Fruit fly (Drosophila melanogaster) whole organism, wandering third instar larva: Measurements from ENCODE around the gene CG6959.
A peak's percentile ranks its signal among the peaks of the same experiment; 100 is the strongest.

Experiments
- Abd-B ChIP-seq: fragments of >200 bp; optimal IDR thresholded peaks from 2 replicates; lab custom pipeline; 2017; ENCODE audit warnings: missing biosample characterization, missing genetic modification characterization
- CG32264 ChIP-seq: fragments of 200-800 bp; sonication (Bioruptor generic); optimal IDR thresholded peaks from 2 replicates; lab custom pipeline; 2016; ENCODE audit warnings: missing biosample characterization, missing genetic modification characterization
- CG9705 ChIP-seq: fragments of 200-800 bp; sonication (Bioruptor generic); optimal IDR thresholded peaks from 2 replicates; lab custom pipeline; 2018; ENCODE audit warnings: missing biosample characterization, mild to moderate bottlenecking, missing genetic modification characterization
- CrebA ChIP-seq: fragments of 200-800 bp; sonication (Bioruptor generic); optimal IDR thresholded peaks from 2 replicates; lab custom pipeline; 2016; ENCODE audit warnings: missing biosample characterization, mild to moderate bottlenecking, missing genetic modification characterization, borderline replicate concordance
- Dfd ChIP-seq: fragments of >200 bp; optimal IDR thresholded peaks from 2 replicates; lab custom pipeline; 2017; ENCODE audit warnings: missing biosample characterization, missing genetic modification characterization
- Dif ChIP-seq: fragments of 200-275, 200-300 bp; sonication (Bioruptor generic); optimal IDR thresholded peaks from 2 replicates; lab custom pipeline; 2018; ENCODE audit warnings: missing biosample characterization, missing genetic modification characterization; ENCODE audit not compliant: partially characterized antibody
- GATAd ChIP-seq: sonication (Bioruptor generic); optimal IDR thresholded peaks from 2 replicates; lab custom pipeline; 2016; ENCODE audit warnings: missing biosample characterization, missing genetic modification characterization
- HLH106 ChIP-seq: fragments of 200-800 bp; optimal IDR thresholded peaks from 3 replicates; lab custom pipeline; 2019; ENCODE audit warnings: missing biosample characterization, mild to moderate bottlenecking, missing genetic modification characterization, moderate library complexity
- Hnf4 ChIP-seq: fragments of 200-800 bp; sonication (Bioruptor generic); optimal IDR thresholded peaks from 2 replicates; lab custom pipeline; 2016; ENCODE audit warnings: missing biosample characterization, mild to moderate bottlenecking, missing genetic modification characterization
- Hr78 ChIP-seq: fragments of >200 bp; optimal IDR thresholded peaks from 2 replicates; lab custom pipeline; 2017; ENCODE audit warnings: missing biosample characterization, missing genetic modification characterization
- Hr83 ChIP-seq: fragments of 200-300 bp; sonication (Bioruptor generic); optimal IDR thresholded peaks from 2 replicates; lab custom pipeline; 2016; ENCODE audit warnings: missing biosample characterization, mild to moderate bottlenecking, missing genetic modification characterization, moderate library complexity; ENCODE audit not compliant: poor library complexity, severe bottlenecking
- Jra ChIP-seq: sonication (Bioruptor generic); optimal IDR thresholded peaks from 2 replicates; lab custom pipeline; 2016; ENCODE audit warnings: missing biosample characterization, missing genetic modification characterization
- Mio ChIP-seq: sonication (Bioruptor generic); optimal IDR thresholded peaks from 2 replicates; lab custom pipeline; 2016; ENCODE audit warnings: missing biosample characterization, missing genetic modification characterization
- Myc ChIP-seq: fragments of >200 bp; optimal IDR thresholded peaks from 2 replicates; lab custom pipeline; 2017
- N ChIP-seq: fragments of >200 bp; optimal IDR thresholded peaks from 2 replicates; lab custom pipeline; 2018; ENCODE audit warnings: missing biosample characterization, missing external identifiers, missing genetic modification characterization
- OdsH ChIP-seq: fragments of 200-800 bp; sonication (Bioruptor generic); optimal IDR thresholded peaks from 2 replicates; lab custom pipeline; 2016; ENCODE audit warnings: missing biosample characterization, mild to moderate bottlenecking, missing genetic modification characterization
- Rel ChIP-seq, 2 experiments: fragments of 200-800 bp; sonication (Bioruptor generic) in 1 of 2; optimal IDR thresholded peaks; 2 replicates in 1 of 2; 3 replicates in 1 of 2; lab custom pipeline; 2016 to 2019; ENCODE audit warnings: mild to moderate bottlenecking in 2 of 2, missing biosample characterization in 2 of 2, missing genetic modification characterization in 2 of 2, moderate library complexity in 1 of 2
- Sp1 ChIP-seq: fragments of 200-800 bp; sonication (Bioruptor generic); optimal IDR thresholded peaks from 3 replicates; lab custom pipeline; 2019; ENCODE audit warnings: missing biosample characterization, mild to moderate bottlenecking, missing genetic modification characterization, moderate library complexity
- Vsx2 ChIP-seq: fragments of 200-300, 225-300 bp; sonication (Bioruptor generic); optimal IDR thresholded peaks from 2 replicates; lab custom pipeline; 2018; ENCODE audit warnings: missing biosample characterization, missing genetic modification characterization; ENCODE audit not compliant: partially characterized antibody
- br ChIP-seq: fragments of 200-800 bp; sonication (Bioruptor generic); optimal IDR thresholded peaks from 2 replicates; lab custom pipeline; 2016; ENCODE audit warnings: missing biosample characterization, missing genetic modification characterization
- brk ChIP-seq: fragments of 200-800 bp; sonication (Bioruptor generic); optimal IDR thresholded peaks from 2 replicates; lab custom pipeline; 2016; ENCODE audit warnings: missing biosample characterization, mild to moderate bottlenecking, missing genetic modification characterization
- dl ChIP-seq, 2 experiments: fragments of 175-275, 200-275 bp in 1 of 2; fragments of 200-275 bp in 1 of 2; sonication (Bioruptor generic); optimal IDR thresholded peaks; lab custom pipeline; 2018; ENCODE audit warnings: mild to moderate bottlenecking in 2 of 2, missing biosample characterization in 2 of 2, missing genetic modification characterization in 2 of 2, moderate library complexity in 2 of 2; ENCODE audit not compliant: partially characterized antibody in 2 of 2, insufficient read depth in 1 of 2
- dmrt93B ChIP-seq: fragments of 200-800 bp; sonication (Bioruptor generic); optimal IDR thresholded peaks from 2 replicates; lab custom pipeline; 2018; ENCODE audit warnings: missing biosample characterization, mild to moderate bottlenecking, missing genetic modification characterization
- dsf ChIP-seq: sonication (Bioruptor generic); optimal IDR thresholded peaks from 2 replicates; lab custom pipeline; 2016; ENCODE audit warnings: missing biosample characterization, missing genetic modification characterization, borderline replicate concordance
- ey ChIP-seq: fragments of 200-800 bp; sonication (Bioruptor generic); optimal IDR thresholded peaks from 2 replicates; lab custom pipeline; 2016; ENCODE audit warnings: missing biosample characterization, missing genetic modification characterization
- foxo ChIP-seq, 2 experiments: fragments of 200-800 bp; sonication (Bioruptor generic); optimal IDR thresholded peaks; 2 replicates in 1 of 2; 3 replicates in 1 of 2; lab custom pipeline; 2016 to 2017; ENCODE audit warnings: missing biosample characterization in 2 of 2, missing genetic modification characterization in 2 of 2
- fru ChIP-seq: fragments of 200-800 bp; sonication (Bioruptor generic); optimal IDR thresholded peaks from 3 replicates; lab custom pipeline; 2016; ENCODE audit warnings: missing biosample characterization, mild to moderate bottlenecking, missing genetic modification characterization
- h ChIP-seq: fragments of 200-800 bp; sonication (Bioruptor generic); optimal IDR thresholded peaks from 3 replicates; lab custom pipeline; 2016; ENCODE audit warnings: missing biosample characterization, mild to moderate bottlenecking, missing genetic modification characterization
- jim ChIP-seq: fragments of 175-275, 200-325 bp; sonication (Bioruptor generic); optimal IDR thresholded peaks from 2 replicates; lab custom pipeline; 2016; ENCODE audit warnings: missing biosample characterization, mild to moderate bottlenecking, missing genetic modification characterization
- lola ChIP-seq: fragments of >200 bp; optimal IDR thresholded peaks from 2 replicates; lab custom pipeline; 2017; ENCODE audit warnings: missing biosample characterization, missing genetic modification characterization
- pan ChIP-seq: fragments of >200 bp; optimal IDR thresholded peaks from 2 replicates; lab custom pipeline; 2017
- psq ChIP-seq: fragments of 200-800 bp; sonication (Bioruptor generic); optimal IDR thresholded peaks from 3 replicates; lab custom pipeline; 2017; ENCODE audit warnings: missing biosample characterization, mild to moderate bottlenecking, missing genetic modification characterization, moderate library complexity
- rgr ChIP-seq: fragments of 200-800 bp; sonication (Bioruptor generic); optimal IDR thresholded peaks from 3 replicates; lab custom pipeline; 2016; ENCODE audit warnings: missing biosample characterization, mild to moderate bottlenecking, missing genetic modification characterization
- sage ChIP-seq: fragments of 200-800 bp; sonication (Bioruptor generic); optimal IDR thresholded peaks from 2 replicates; lab custom pipeline; 2016; ENCODE audit warnings: missing biosample characterization, mild to moderate bottlenecking, missing genetic modification characterization
- sv ChIP-seq: fragments of 200-800 bp; sonication (Bioruptor generic); optimal IDR thresholded peaks from 3 replicates; lab custom pipeline; 2016; ENCODE audit warnings: missing biosample characterization, missing genetic modification characterization
- tai ChIP-seq: sonication (Bioruptor generic); optimal IDR thresholded peaks from 2 replicates; lab custom pipeline; 2016; ENCODE audit warnings: missing biosample characterization, missing genetic modification characterization
- usp ChIP-seq: fragments of >200 bp; optimal IDR thresholded peaks from 2 replicates; lab custom pipeline; 2017; ENCODE audit warnings: missing biosample characterization, missing genetic modification characterization
- woc ChIP-seq: sonication (Bioruptor generic); optimal IDR thresholded peaks from 2 replicates; lab custom pipeline; 2016; ENCODE audit warnings: missing biosample characterization, mild to moderate bottlenecking, missing genetic modification characterization

CG6959 gene

DNA sequence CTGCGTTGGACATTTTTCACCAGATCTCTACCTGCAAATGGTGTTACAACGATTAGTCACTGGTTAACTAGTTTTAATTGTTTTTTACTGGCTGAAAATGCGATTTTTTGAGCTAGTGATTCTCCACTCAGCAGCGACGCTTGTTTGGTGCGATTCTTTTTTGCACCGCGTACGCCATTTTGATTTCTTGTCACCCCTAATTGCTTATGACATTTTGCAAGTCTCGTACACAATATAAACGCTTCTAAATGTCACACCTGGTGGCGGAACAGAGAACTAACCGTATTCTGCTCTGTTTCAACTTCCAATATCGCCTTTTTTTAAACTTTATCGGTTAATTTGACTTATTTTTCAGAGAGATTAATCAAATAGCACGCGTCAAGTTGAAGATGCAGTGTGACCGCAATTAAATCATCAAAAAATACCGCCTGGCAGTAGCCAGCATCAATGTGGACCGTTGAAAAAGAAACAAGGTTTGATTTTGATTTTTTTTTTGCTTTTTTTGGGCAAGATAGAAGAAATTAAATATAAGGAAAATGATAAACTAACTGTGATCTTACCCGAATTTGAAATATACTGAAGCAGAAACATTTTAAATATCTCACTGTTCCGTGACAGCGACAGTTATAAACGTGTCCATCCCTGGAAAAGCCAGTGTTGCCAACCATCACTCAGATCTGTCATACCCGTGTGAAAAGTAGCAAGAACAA lies 50.2 kb downstream of the CG6959 start, which contains the start of the genes COX5A and glo:
Gene COX5A (plus strand): TSS at position 430 of the 710 bp plus-strand sequence.
Gene glo (minus strand): TSS at position 491 of the 710 bp plus-strand sequence.
- TF ChIP-seq Hr83 (GFP tag; lab: Kevin White, UChicago) (peak; percentile 72), sv (GFP tag; lab: Kevin White, UChicago) (peak; percentile 76), dl (GFP tag; optimal IDR thresholded peaks at IDR 0.05; lab: Kevin White, UChicago; ENCODE audit: insufficient read depth in 1 of 2, partially characterized antibody in 2 of 2) (no peak), ey (GFP tag; lab: Kevin White, UChicago) (peak; percentile 75), lola (GFP tag; lab: Kevin White, UChicago) (no peak), GATAd (GFP tag; lab: Kevin White, UChicago) (no peak), Vsx2 (GFP tag; lab: Kevin White, UChicago) (no peak), Dif (GFP tag; lab: Kevin White, UChicago) (no peak), OdsH (peak; percentile 41), pan (no peak), Abd-B (GFP tag; lab: Kevin White, UChicago) (no peak), foxo (GFP tag; optimal IDR thresholded peaks at IDR 0.05; lab: Kevin White, UChicago) (peak in 1 of 2 experiments; percentile 80), usp (no peak), CrebA (no peak), CG9705 (GFP tag; lab: Kevin White, UChicago) (peak; percentile 36), brk (peak; percentile 57), Myc (lab: Kevin White, UChicago) (peak; percentile 77), Rel (GFP tag; optimal IDR thresholded peaks at IDR 0.05; lab: Kevin White, UChicago) (no peak), Rel (tag; optimal IDR thresholded peaks at IDR 0.05; lab: Kevin White, UChicago) (no peak), HLH106 (tag; lab: Kevin White, UChicago) (peak; percentile 57), rgr (peak; percentile 74), CG32264 (GFP tag; lab: Kevin White, UChicago) (peak; percentile 20), Hnf4 (peak; percentile 86), fru (GFP tag; lab: Kevin White, UChicago) (peak; percentile 62), sage (GFP tag; lab: Kevin White, UChicago) (no peak), N (GFP tag; lab: Kevin White, UChicago) (no peak), psq (peak; percentile 43), br (GFP tag; lab: Kevin White, UChicago) (peak; percentile 53), Jra (GFP tag; lab: Kevin White, UChicago) (peak; percentile 61), Mio (GFP tag; lab: Kevin White, UChicago) (no peak), woc (peak; percentile 81), tai (no peak), dmrt93B (GFP tag; lab: Kevin White, UChicago) (no peak), jim (peak; percentile 24), dsf (GFP tag; lab: Kevin White, UChicago) (peak; percentile 41), h (GFP tag; lab: Kevin White, UChicago) (peak; percentile 77), Dfd (GFP tag; lab: Kevin White, UChicago) (no peak), Hr78 (GFP tag; lab: Kevin White, UChicago) (no peak), Sp1 (GFP tag; lab: Kevin White, UChicago) (peak; percentile 47)

DNA sequence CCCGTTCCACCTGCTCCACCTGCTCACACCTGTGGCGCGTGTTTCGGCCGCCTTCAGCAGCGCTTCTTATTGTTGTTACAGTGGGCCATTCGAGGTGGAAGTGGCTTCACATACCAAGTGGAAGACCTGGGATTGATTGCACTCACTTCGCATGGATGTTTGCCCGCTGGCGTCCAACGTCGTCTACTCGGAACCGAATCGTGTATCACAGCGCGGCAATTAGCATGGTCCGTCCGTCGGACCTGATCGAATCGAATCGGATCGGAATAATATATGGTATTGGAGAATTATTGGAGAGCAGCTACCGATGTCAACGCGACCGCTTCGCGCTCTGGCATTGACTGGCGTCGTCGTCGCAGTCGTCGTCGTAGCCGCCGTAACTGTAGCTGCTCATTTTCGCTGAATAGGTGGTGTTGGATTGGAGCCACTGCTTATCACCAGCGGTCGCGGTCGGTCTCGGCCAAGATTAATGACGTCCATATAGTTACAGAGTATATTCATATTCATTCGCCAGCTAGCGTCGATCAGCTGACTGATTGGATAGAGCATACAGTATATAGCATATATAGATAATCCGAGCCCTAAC lies 56.3 kb downstream of the CG6959 start, which contains the start of gene ClC-a:
Gene ClC-a (minus strand): TSS at position 327 of the 586 bp plus-strand sequence.
- TF ChIP-seq sage (GFP tag; lab: Kevin White, UChicago), result no peak
- no peak for TF ChIP-seq Dfd (GFP tag; lab: Kevin White, UChicago)
- TF ChIP-seq br (GFP tag; lab: Kevin White, UChicago), result peak; percentile 26
- TF ChIP-seq fru (GFP tag; lab: Kevin White, UChicago), result peak; percentile 36
- no peak for TF ChIP-seq Hnf4
- TF ChIP-seq usp, result no peak
- TF ChIP-seq Sp1 (GFP tag; lab: Kevin White, UChicago), result no peak
- TF ChIP-seq Abd-B (GFP tag; lab: Kevin White, UChicago), result no peak
- TF ChIP-seq Rel (GFP tag; optimal IDR thresholded peaks at IDR 0.05; lab: Kevin White, UChicago), result peak; percentile 4
- TF ChIP-seq Rel (tag; optimal IDR thresholded peaks at IDR 0.05; lab: Kevin White, UChicago), result no peak
- no peak for TF ChIP-seq Hr78 (GFP tag; lab: Kevin White, UChicago)
- TF ChIP-seq foxo (GFP tag; optimal IDR thresholded peaks at IDR 0.05; lab: Kevin White, UChicago), result no peak
- TF ChIP-seq rgr, result peak; percentile 10
- peak; percentile 13 for TF ChIP-seq OdsH
- TF ChIP-seq Hr83 (GFP tag; lab: Kevin White, UChicago), result peak; percentile 16
- no peak for TF ChIP-seq dsf (GFP tag; lab: Kevin White, UChicago)
- no peak for TF ChIP-seq CrebA
- TF ChIP-seq GATAd (GFP tag; lab: Kevin White, UChicago), result no peak
- TF ChIP-seq HLH106 (tag; lab: Kevin White, UChicago), result peak; percentile 7
- peak; percentile 81 for TF ChIP-seq h (GFP tag; lab: Kevin White, UChicago)
- TF ChIP-seq Mio (GFP tag; lab: Kevin White, UChicago), result no peak
- TF ChIP-seq Myc (lab: Kevin White, UChicago), result no peak
- no peak for TF ChIP-seq ey (GFP tag; lab: Kevin White, UChicago)
- no peak for TF ChIP-seq Dif (GFP tag; lab: Kevin White, UChicago)
- TF ChIP-seq Jra (GFP tag; lab: Kevin White, UChicago), result no peak
- TF ChIP-seq pan, result no peak
- TF ChIP-seq dmrt93B (GFP tag; lab: Kevin White, UChicago), result no peak
- TF ChIP-seq lola (GFP tag; lab: Kevin White, UChicago), result no peak
- TF ChIP-seq, all 38 proteins: peak for 8
